Fruit fly (Drosophila melanogaster) whole organism, embryonic: ENCODE results near the gene trio.

ENCODE experiments used
- Adf1 ChIP-seq: fragments of 200-800 bp; sonication (Bioruptor generic); IDR thresholded peaks from 2 replicates; pipeline ENCODE4 v1.3.6; 2022; ENCODE audit warnings: missing biosample characterization, missing genetic modification characterization
- Bdp1 ChIP-seq: fragments of 200-800 bp; sonication (Bioruptor generic); optimal IDR thresholded peaks from 3 replicates; lab custom pipeline; 2016; ENCODE audit warnings: missing biosample characterization, missing genetic modification characterization
- C15 ChIP-seq: fragments of 200-800 bp; sonication (Bioruptor generic); IDR thresholded peaks from 3 replicates; pipeline ENCODE4 v1.3.6; 2022; ENCODE audit warnings: missing biosample characterization, missing genetic modification characterization
- CG13287 ChIP-seq: fragments of 200-800 bp; sonication (Bioruptor generic); IDR thresholded peaks from 2 replicates; pipeline ENCODE4 v1.3.6; 2022; ENCODE audit warnings: missing biosample characterization, missing genetic modification characterization; ENCODE audit not compliant: partially characterized antibody
- CG13424 ChIP-seq: fragments of 200-800 bp; sonication (Bioruptor generic); optimal IDR thresholded peaks from 2 replicates; lab custom pipeline; 2019; ENCODE audit warnings: missing biosample characterization, mild to moderate bottlenecking, missing genetic modification characterization, moderate library complexity
- CG14965 ChIP-seq: fragments of 200-800 bp; sonication (Bioruptor generic); optimal IDR thresholded peaks from 2 replicates; lab custom pipeline; 2016; ENCODE audit warnings: missing biosample characterization, missing genetic modification characterization, borderline replicate concordance
- CG2202 ChIP-seq: fragments of 200-800 bp; sonication (Bioruptor generic); optimal IDR thresholded peaks from 2 replicates; lab custom pipeline; 2018; ENCODE audit warnings: missing biosample characterization, mild to moderate bottlenecking, missing genetic modification characterization
- CG2889 ChIP-seq: fragments of 200-800 bp; sonication (Bioruptor generic); IDR thresholded peaks from 3 replicates; pipeline ENCODE4 v1.3.6; 2022; ENCODE audit warnings: missing biosample characterization, missing genetic modification characterization
- CG30431 ChIP-seq: fragments of 200-800 bp; sonication (Bioruptor generic); optimal IDR thresholded peaks from 2 replicates; lab custom pipeline; 2017; ENCODE audit warnings: missing biosample characterization, missing genetic modification characterization
- CG33557 ChIP-seq: fragments of 200-800 bp; sonication (Bioruptor generic); optimal IDR thresholded peaks from 2 replicates; lab custom pipeline; 2019; ENCODE audit warnings: missing biosample characterization, mild to moderate bottlenecking, missing genetic modification characterization, moderate library complexity
- CG4707 ChIP-seq: fragments of 200-800 bp; sonication (Bioruptor generic); optimal IDR thresholded peaks from 2 replicates; lab custom pipeline; 2018; ENCODE audit warnings: missing biosample characterization, mild to moderate bottlenecking, missing genetic modification characterization, moderate library complexity
- CG4730 ChIP-seq: fragments of 200-800 bp; sonication (Bioruptor generic); IDR thresholded peaks from 2 replicates; pipeline ENCODE4 v1.3.6; 2022; ENCODE audit warnings: missing biosample characterization, missing genetic modification characterization
- CG4820 ChIP-seq: fragments of 200-800 bp; sonication (Bioruptor generic); optimal IDR thresholded peaks from 3 replicates; lab custom pipeline; 2016; ENCODE audit warnings: missing biosample characterization, missing genetic modification characterization
- CG7928 ChIP-seq: fragments of 200-800 bp; sonication (Bioruptor generic); optimal IDR thresholded peaks from 2 replicates; lab custom pipeline; 2017; ENCODE audit warnings: missing biosample characterization, mild to moderate bottlenecking, missing genetic modification characterization
- CG7987 ChIP-seq: fragments of 200-800 bp; sonication (Bioruptor generic); optimal IDR thresholded peaks from 2 replicates; lab custom pipeline; 2018; ENCODE audit warnings: missing biosample characterization, mild to moderate bottlenecking, missing genetic modification characterization, moderate library complexity
- CG9437 ChIP-seq: fragments of 200-800 bp; sonication (Bioruptor generic); optimal IDR thresholded peaks from 2 replicates; lab custom pipeline; 2018; ENCODE audit warnings: missing biosample characterization, mild to moderate bottlenecking, missing genetic modification characterization
- CG9727 ChIP-seq: fragments of 200-800 bp; sonication (Bioruptor generic); optimal IDR thresholded peaks from 3 replicates; lab custom pipeline; 2017; ENCODE audit warnings: missing biosample characterization, mild to moderate bottlenecking, missing genetic modification characterization
- CG9817 ChIP-seq: fragments of 200-800 bp; sonication (Bioruptor generic); optimal IDR thresholded peaks from 2 replicates; lab custom pipeline; 2018; ENCODE audit warnings: missing biosample characterization, mild to moderate bottlenecking, missing genetic modification characterization, moderate library complexity
- CHES-1-like ChIP-seq: fragments of 200-800 bp; sonication (Bioruptor generic); optimal IDR thresholded peaks from 2 replicates; lab custom pipeline; 2016; ENCODE audit warnings: missing biosample characterization, missing genetic modification characterization
- D19A ChIP-seq: fragments of 200-800 bp; optimal IDR thresholded peaks from 3 replicates; lab custom pipeline; 2019; ENCODE audit warnings: missing biosample characterization, mild to moderate bottlenecking, missing genetic modification characterization, moderate library complexity
- Dek ChIP-seq: fragments of 200-800 bp; sonication (Bioruptor generic); optimal IDR thresholded peaks from 3 replicates; lab custom pipeline; 2019; ENCODE audit warnings: missing biosample characterization, mild to moderate bottlenecking, missing genetic modification characterization, moderate library complexity
- Eip74EF ChIP-seq, 2 experiments: fragments of 200-800 bp in 1 of 2; fragments of >200 bp in 1 of 2; sonication (Bioruptor generic) in 1 of 2; optimal IDR thresholded peaks; 2 replicates each; lab custom pipeline; 2017 to 2019; ENCODE audit warnings: missing biosample characterization in 2 of 2, missing genetic modification characterization in 2 of 2, mild to moderate bottlenecking in 1 of 2, moderate library complexity in 1 of 2
- Gug ChIP-seq: fragments of 200-800 bp; sonication (Bioruptor generic); IDR thresholded peaks from 4 replicates; pipeline ENCODE4 v1.3.6; 2022; ENCODE audit warnings: missing biosample characterization, missing genetic modification characterization
- HLH4C ChIP-seq: fragments of 200-800 bp; sonication (Bioruptor generic); IDR thresholded peaks from 3 replicates; pipeline ENCODE4 v1.3.6; 2022; ENCODE audit warnings: missing biosample characterization, missing genetic modification characterization; ENCODE audit not compliant: partially characterized antibody
- HLH54F ChIP-seq: fragments of 200-800 bp; sonication (Bioruptor generic); optimal IDR thresholded peaks from 3 replicates; lab custom pipeline; 2016; ENCODE audit warnings: missing biosample characterization, missing genetic modification characterization
- Hey ChIP-seq: fragments of 200-800 bp; sonication (Bioruptor generic); optimal IDR thresholded peaks from 3 replicates; lab custom pipeline; 2018; ENCODE audit warnings: missing biosample characterization, mild to moderate bottlenecking, missing genetic modification characterization
- Hr39 ChIP-seq: fragments of >200 bp; optimal IDR thresholded peaks from 2 replicates; lab custom pipeline; 2017
- Lim3 ChIP-seq: fragments of 200-800 bp; sonication (Bioruptor generic); IDR thresholded peaks from 2 replicates; pipeline ENCODE4 v1.3.6; 2022; ENCODE audit warnings: missing biosample characterization, missing genetic modification characterization
- Med ChIP-seq: fragments of 200-800 bp; sonication (Bioruptor generic); peaks from one replicate; lab custom pipeline; 2016; ENCODE audit warnings: missing biosample characterization, missing genetic modification characterization, mild to moderate bottlenecking, inconsistent platforms, moderate library complexity
- Mrtf ChIP-seq: fragments of 200-800 bp; sonication (Bioruptor generic); IDR thresholded peaks from 3 replicates; pipeline ENCODE4 v1.3.6; 2022; ENCODE audit warnings: missing biosample characterization, missing genetic modification characterization
- Neu2 ChIP-seq: fragments of 200-800 bp; sonication (Bioruptor generic); optimal IDR thresholded peaks from 3 replicates; lab custom pipeline; 2016; ENCODE audit warnings: missing biosample characterization, missing genetic modification characterization, borderline replicate concordance
- Oaz ChIP-seq: fragments of 200-800 bp; sonication (Bioruptor generic); IDR thresholded peaks from 2 replicates; pipeline ENCODE4 v1.3.6; 2022; ENCODE audit warnings: missing biosample characterization, missing genetic modification characterization
- Six4 ChIP-seq: fragments of 200-800 bp; sonication (Bioruptor generic); optimal IDR thresholded peaks from 2 replicates; lab custom pipeline; 2016; ENCODE audit warnings: missing biosample characterization, missing genetic modification characterization
- Sox100B ChIP-seq: fragments of 200-800 bp; sonication (Bioruptor generic); optimal IDR thresholded peaks from 3 replicates; lab custom pipeline; 2018; ENCODE audit warnings: missing biosample characterization, mild to moderate bottlenecking, missing genetic modification characterization
- Sox102F ChIP-seq: fragments of 200-800 bp; sonication (Bioruptor generic); optimal IDR thresholded peaks from 2 replicates; lab custom pipeline; 2018; ENCODE audit warnings: missing biosample characterization, mild to moderate bottlenecking, missing genetic modification characterization, moderate library complexity
- ato ChIP-seq: fragments of 200-800 bp; sonication (Bioruptor generic); IDR thresholded peaks from 2 replicates; pipeline ENCODE4 v1.3.6; 2022; ENCODE audit warnings: missing biosample characterization, missing genetic modification characterization; ENCODE audit not compliant: partially characterized antibody
- cad ChIP-seq: fragments of >200 bp; optimal IDR thresholded peaks from 2 replicates; lab custom pipeline; 2017; ENCODE audit warnings: missing biosample characterization, missing genetic modification characterization
- exex ChIP-seq: fragments of 200-800 bp; sonication (Bioruptor generic); optimal IDR thresholded peaks from 4 replicates; lab custom pipeline; 2018; ENCODE audit warnings: missing biosample characterization, mild to moderate bottlenecking, missing genetic modification characterization, moderate library complexity
- fd3F ChIP-seq: fragments of 200-800 bp; sonication (Bioruptor generic); optimal IDR thresholded peaks from 2 replicates; lab custom pipeline; 2018; ENCODE audit warnings: missing biosample characterization, mild to moderate bottlenecking, missing genetic modification characterization, moderate library complexity
- fd64A ChIP-seq: fragments of 200-800 bp; sonication (Bioruptor generic); optimal IDR thresholded peaks from 3 replicates; lab custom pipeline; 2018; ENCODE audit warnings: missing biosample characterization, mild to moderate bottlenecking, missing genetic modification characterization
- gem ChIP-seq: fragments of 200-800 bp; sonication (Bioruptor generic); optimal IDR thresholded peaks from 2 replicates; lab custom pipeline; 2019; ENCODE audit warnings: missing biosample characterization, mild to moderate bottlenecking, missing genetic modification characterization, moderate library complexity
- insv ChIP-seq, 2 experiments: fragments of 200-800 bp; sonication (Bioruptor generic); optimal IDR thresholded peaks; 3 replicates each; lab custom pipeline; 2016 to 2018; ENCODE audit warnings: missing biosample characterization in 2 of 2, missing genetic modification characterization in 2 of 2
- sens-2 ChIP-seq: fragments of 200-800 bp; sonication (Bioruptor generic); IDR thresholded peaks from 2 replicates; pipeline ENCODE4 v1.3.6; 2022; ENCODE audit warnings: missing biosample characterization, missing genetic modification characterization
- toy ChIP-seq: fragments of 200-800 bp; sonication (Bioruptor generic); IDR thresholded peaks from 2 replicates; pipeline ENCODE4 v1.3.6; 2022; ENCODE audit warnings: missing biosample characterization, missing genetic modification characterization
- unc-4 ChIP-seq: fragments of 200-800 bp; sonication (Bioruptor generic); IDR thresholded peaks from 2 replicates; pipeline ENCODE4 v1.3.6; 2022; ENCODE audit warnings: missing biosample characterization, missing genetic modification characterization; ENCODE audit not compliant: partially characterized antibody
- wek ChIP-seq: fragments of 200-800 bp; sonication (Bioruptor generic); optimal IDR thresholded peaks from 3 replicates; lab custom pipeline; 2018; ENCODE audit warnings: missing biosample characterization, mild to moderate bottlenecking, missing genetic modification characterization, moderate library complexity
- z ChIP-seq: fragments of 200-800 bp; sonication (Bioruptor generic); IDR thresholded peaks from 3 replicates; pipeline ENCODE4 v1.3.6; 2022; ENCODE audit warnings: missing biosample characterization, missing genetic modification characterization
- zfh2 ChIP-seq: fragments of 200-800 bp; sonication (Bioruptor generic); optimal IDR thresholded peaks from 2 replicates; lab custom pipeline; 2016; ENCODE audit warnings: missing biosample characterization, missing genetic modification characterization

trio gene

DNA sequence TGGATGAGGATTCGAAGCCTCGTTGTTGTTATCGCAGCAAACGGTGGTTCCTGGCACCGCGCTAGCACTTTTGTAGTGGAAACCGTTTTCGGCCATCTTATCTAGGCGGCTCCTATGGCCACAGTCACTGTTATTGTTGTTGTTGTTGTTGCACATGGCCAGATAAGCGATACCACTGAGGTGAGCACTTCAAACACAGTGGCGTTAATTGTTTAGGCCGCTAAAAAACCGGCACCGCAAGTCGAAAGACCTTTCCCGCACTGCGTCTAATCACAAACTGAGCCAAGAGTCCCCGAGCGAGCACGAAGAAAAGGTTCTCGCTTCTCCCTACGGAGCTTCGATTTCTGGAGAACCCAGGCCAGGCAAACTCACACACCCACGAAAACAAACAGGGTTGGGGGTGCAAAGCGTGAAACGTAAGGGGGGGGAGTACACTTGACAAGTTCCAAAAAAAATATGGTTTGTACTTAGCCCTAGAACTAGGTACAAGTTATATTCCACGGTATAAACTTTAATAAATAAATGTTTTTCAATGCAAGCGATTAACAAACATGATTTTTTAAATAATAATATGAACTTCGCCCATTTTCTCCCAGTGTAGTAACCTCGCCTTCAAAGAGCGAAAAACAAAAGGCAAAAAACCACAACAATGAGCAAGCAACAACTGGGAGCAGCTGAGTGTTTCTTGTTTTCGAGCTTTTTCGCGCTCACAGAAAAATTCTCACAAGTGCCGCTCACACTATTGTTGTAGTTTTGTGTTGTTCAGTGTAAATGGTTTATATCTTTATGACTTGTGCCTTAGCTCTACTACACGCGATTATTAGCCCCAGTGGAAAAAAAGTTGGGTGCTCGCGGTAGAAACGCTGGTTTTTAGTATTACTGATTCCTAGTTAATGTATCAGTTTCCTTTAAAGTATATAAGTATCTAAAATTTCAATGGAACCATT lies 26.9 kb downstream of the trio start (continued):
- TF ChIP-seq CHES-1-like (GFP tag; lab: Kevin White, UChicago): peak; percentile 34
- no peak for TF ChIP-seq unc-4 (GFP tag; lab: Robert Waterston, UW)
- no peak for TF ChIP-seq CG33557 (GFP tag; lab: Kevin White, UChicago)
- no peak for TF ChIP-seq cad
- TF ChIP-seq fd3F (GFP tag; lab: Kevin White, UChicago): peak; percentile 64
- peak; percentile 55 for TF ChIP-seq CG30431 (GFP tag; lab: Kevin White, UChicago)
- peak; percentile 59 for TF ChIP-seq zfh2
- TF ChIP-seq Mrtf (GFP tag; lab: Robert Waterston, UW): peak; percentile 77
- peak; percentile 50; the same call in 1 of the 2 replicates for TF ChIP-seq sens-2 (GFP tag; lab: Robert Waterston, UW)
- no peak for TF ChIP-seq fd64A (GFP tag; lab: Kevin White, UChicago)
- peak; percentile 63; the same call in 2 of the 3 replicates for TF ChIP-seq C15
- peak; percentile 73 for TF ChIP-seq Gug (GFP tag; lab: Robert Waterston, UW)
- TF ChIP-seq D19A (tag; lab: Kevin White, UChicago): peak; percentile 78
- TF ChIP-seq Sox100B: peak; percentile 57
- no peak for TF ChIP-seq insv (GFP tag; optimal IDR thresholded peaks at IDR 0.05; lab: Kevin White, UChicago)
- TF ChIP-seq CG14965 (GFP tag; lab: Kevin White, UChicago): no peak
- peak; percentile 66 for TF ChIP-seq CG7928
- TF ChIP-seq Med: peak; percentile 92
- TF ChIP-seq gem (tag; lab: Kevin White, UChicago): peak; percentile 85
- TF ChIP-seq CG13424 (tag; lab: Kevin White, UChicago): peak; percentile 84
- TF ChIP-seq Hey (tag; lab: Kevin White, UChicago): peak; percentile 46
- no peak for TF ChIP-seq CG13287 (GFP tag; lab: Robert Waterston, UW)
- TF ChIP-seq CG2202 (tag; lab: Kevin White, UChicago): peak; percentile 28
- peak; percentile 80 for TF ChIP-seq Dek (tag; lab: Kevin White, UChicago)
- no peak for TF ChIP-seq Bdp1 (GFP tag; lab: Kevin White, UChicago)
- TF ChIP-seq Hr39 (lab: Kevin White, UChicago): no peak
- peak; percentile 44 for TF ChIP-seq Six4 (GFP tag; lab: Kevin White, UChicago)
- no peak for TF ChIP-seq Neu2 (GFP tag; lab: Kevin White, UChicago)
- TF ChIP-seq CG4820: peak; percentile 81
- TF ChIP-seq toy (GFP tag; lab: Robert Waterston, UW): peak; percentile 77
- peak; percentile 69; the same call in 2 of the 3 replicates for TF ChIP-seq z (GFP tag; lab: Robert Waterston, UW)
- peak; percentile 65 for TF ChIP-seq CG4730 (GFP tag; lab: Robert Waterston, UW)
- TF ChIP-seq ato: no peak
- TF ChIP-seq wek (GFP tag; lab: Kevin White, UChicago): no peak
- peak; percentile 71 for TF ChIP-seq CG9437 (GFP tag; lab: Kevin White, UChicago)
- no peak for TF ChIP-seq HLH4C (GFP tag; lab: Robert Waterston, UW)
- peak; percentile 82 for TF ChIP-seq Sox102F (GFP tag; lab: Kevin White, UChicago)
- TF ChIP-seq CG9817: peak; percentile 68
- TF ChIP-seq Lim3 (GFP tag; lab: Robert Waterston, UW): 0 out of 2 replicates have a peak, but pooled peaks have one; percentile 37
- peak in 1 of 2 experiments; percentile 31 for TF ChIP-seq Eip74EF (GFP tag; optimal IDR thresholded peaks at IDR 0.05; lab: Kevin White, UChicago)
- no peak for TF ChIP-seq CG7987 (GFP tag; lab: Kevin White, UChicago)
- TF ChIP-seq exex: peak; percentile 73
- peak; percentile 58 for TF ChIP-seq CG9727
- peak; percentile 71 for TF ChIP-seq Oaz (GFP tag; lab: Robert Waterston, UW)
- peak; percentile 79 for TF ChIP-seq Adf1 (GFP tag; lab: Robert Waterston, UW)
- peak; percentile 83 for TF ChIP-seq CG2889 (GFP tag; lab: Robert Waterston, UW)
- TF ChIP-seq CG4707 (GFP tag; lab: Kevin White, UChicago): no peak
- TF ChIP-seq HLH54F (GFP tag; lab: Kevin White, UChicago): peak; percentile 55
